Worm (Caenorhabditis elegans): ENCODE results near the gene K01D12.10.

Gene K01D12.10

DNA sequence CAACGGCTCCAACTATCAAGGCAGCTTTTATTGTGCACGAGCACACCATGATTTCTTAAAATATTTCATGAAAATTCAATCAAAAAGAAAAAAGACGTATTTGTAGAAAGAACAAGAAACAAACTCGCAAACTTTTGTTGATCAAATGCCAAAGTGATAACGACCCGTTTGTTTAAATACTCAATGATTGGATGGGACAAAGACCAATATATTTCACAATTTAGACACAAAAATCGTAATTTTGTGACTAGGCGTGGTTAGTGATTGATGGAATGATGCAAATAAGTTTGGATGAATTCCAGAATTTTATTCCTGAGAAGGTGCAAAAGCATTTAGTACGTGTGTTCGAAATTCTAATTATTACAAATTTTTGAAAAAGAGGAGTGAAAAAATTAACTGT lies 9.6 kb downstream of the K01D12.10 start, which contains the start of gene cdr-2:
cdr-2 (minus strand) TSS at position 54 of the 400 bp plus-strand sequence.
- no peak for TF ChIP-seq npax-4 (tag; optimal IDR thresholded peaks at IDR 0.05)
- TF ChIP-seq pha-4 (tag; optimal IDR thresholded peaks at IDR 0.05): no peak
- no peak for TF ChIP-seq odd-2 (tag; optimal IDR thresholded peaks at IDR 0.05)

DNA sequence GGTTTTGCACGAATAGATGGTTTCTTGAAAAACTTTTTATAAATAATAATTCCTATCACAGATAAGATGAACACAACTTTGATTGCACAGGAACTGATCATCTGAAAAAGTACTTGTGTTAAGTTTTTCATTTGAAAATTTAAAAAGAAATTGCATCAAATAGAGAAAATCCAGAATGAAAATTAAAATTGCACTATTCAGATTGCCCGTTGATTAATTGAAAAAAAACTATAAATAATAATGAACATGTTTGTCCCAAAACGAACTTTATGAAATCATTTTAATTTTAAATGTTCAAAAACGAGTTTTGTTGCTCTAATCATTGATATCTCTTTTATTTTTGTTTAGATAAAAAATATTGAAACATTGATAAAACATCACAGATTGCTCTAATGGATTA lies 11.2 kb downstream of the K01D12.10 start, which contains the start of gene cdr-3:
cdr-3 (minus strand) TSS at position 101 of the 400 bp plus-strand sequence.
- TF ChIP-seq sox-2 (GFP tag; IDR thresholded peaks at IDR 0.05) (no peak), gmeb-2 (tag; optimal IDR thresholded peaks at IDR 0.05) (no peak), hlh-30 (tag; optimal IDR thresholded peaks at IDR 0.05; ENCODE audit: insufficient read depth) (no peak), pros-1 (tag; optimal IDR thresholded peaks at IDR 0.05) (no peak), pat-9 (tag; optimal IDR thresholded peaks at IDR 0.05) (no peak), hlh-6 (tag; optimal IDR thresholded peaks at IDR 0.05) (no peak), fkh-6 (tag; optimal IDR thresholded peaks at IDR 0.05) (no peak), hlh-8 (tag; optimal IDR thresholded peaks at IDR 0.05) (no peak), unc-86 (tag; optimal IDR thresholded peaks at IDR 0.05) (no peak), pha-4 (tag; optimal IDR thresholded peaks at IDR 0.05) (no peak), nhr-232 (tag; optimal IDR thresholded peaks at IDR 0.05) (no peak)

DNA sequence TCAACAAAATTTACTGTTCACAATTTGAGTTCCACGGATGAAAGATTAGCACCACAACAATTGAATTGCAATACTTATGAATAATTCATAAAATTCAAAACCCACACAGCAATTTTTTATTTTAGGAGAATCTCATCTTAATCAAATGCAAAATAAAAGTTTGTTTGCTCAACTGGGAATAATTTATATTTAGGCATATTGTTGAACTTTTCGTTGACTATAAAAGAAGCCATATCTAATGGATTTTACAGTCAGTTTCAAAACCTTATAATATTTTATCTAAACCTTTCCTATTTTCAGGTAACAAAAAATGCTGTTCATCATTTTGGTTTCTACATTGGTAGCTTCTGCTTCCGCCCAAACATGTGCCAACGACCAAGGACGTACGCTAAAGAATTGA lies 12.3 kb downstream of the K01D12.10 start, which contains the start of gene C54D10.3:
C54D10.3 (plus strand) TSS at position 301 of the 400 bp plus-strand sequence.
- TF ChIP-seq che-1 (tag; optimal IDR thresholded peaks at IDR 0.05): no peak
- no peak for TF ChIP-seq K02D7.2 (tag; optimal IDR thresholded peaks at IDR 0.05)
- no peak for TF ChIP-seq nhr-232 (tag; optimal IDR thresholded peaks at IDR 0.05)
- no peak for TF ChIP-seq rnt-1 (tag; optimal IDR thresholded peaks at IDR 0.05)
- TF ChIP-seq hlh-8 (tag; optimal IDR thresholded peaks at IDR 0.05): no peak
- TF ChIP-seq nfya-1 (tag; optimal IDR thresholded peaks at IDR 0.05): no peak
- TF ChIP-seq eyg-1 (tag; optimal IDR thresholded peaks at IDR 0.05): no peak
- no peak for TF ChIP-seq pat-9 (tag; optimal IDR thresholded peaks at IDR 0.05)
- no peak for TF ChIP-seq fkh-6 (tag; optimal IDR thresholded peaks at IDR 0.05)

DNA sequence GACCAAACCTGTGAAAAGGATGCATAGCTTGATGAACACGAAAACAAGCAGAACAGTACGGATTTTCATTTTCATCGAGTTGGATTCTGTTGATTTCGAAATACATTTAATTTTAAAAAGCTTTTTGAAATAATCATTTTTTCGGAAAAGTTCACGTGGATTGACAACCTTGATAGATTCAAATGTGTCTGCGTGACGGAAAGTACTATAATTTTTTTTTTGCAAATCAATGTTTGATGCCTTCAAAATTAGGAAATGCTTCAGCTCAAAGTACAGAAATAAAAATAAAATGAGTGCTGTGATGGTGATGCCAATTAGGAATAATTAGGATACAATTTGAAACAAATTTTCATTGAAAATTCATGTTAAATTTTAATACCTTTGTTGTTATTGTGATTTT lies 14.8 kb downstream of the K01D12.10 start, which contains the start of gene C54D10.4:
C54D10.4 (minus strand) TSS at position 101 of the 400 bp plus-strand sequence.
- TF ChIP-seq tbx-2 (tag; optimal IDR thresholded peaks at IDR 0.05) (no peak), pat-9 (tag; optimal IDR thresholded peaks at IDR 0.05) (no peak), pax-1 (tag; optimal IDR thresholded peaks at IDR 0.05) (no peak), ceh-48 (tag; optimal IDR thresholded peaks at IDR 0.05) (no peak), elt-4 (tag; optimal IDR thresholded peaks at IDR 0.05) (no peak), K02D7.2 (tag; optimal IDR thresholded peaks at IDR 0.05) (no peak)

DNA sequence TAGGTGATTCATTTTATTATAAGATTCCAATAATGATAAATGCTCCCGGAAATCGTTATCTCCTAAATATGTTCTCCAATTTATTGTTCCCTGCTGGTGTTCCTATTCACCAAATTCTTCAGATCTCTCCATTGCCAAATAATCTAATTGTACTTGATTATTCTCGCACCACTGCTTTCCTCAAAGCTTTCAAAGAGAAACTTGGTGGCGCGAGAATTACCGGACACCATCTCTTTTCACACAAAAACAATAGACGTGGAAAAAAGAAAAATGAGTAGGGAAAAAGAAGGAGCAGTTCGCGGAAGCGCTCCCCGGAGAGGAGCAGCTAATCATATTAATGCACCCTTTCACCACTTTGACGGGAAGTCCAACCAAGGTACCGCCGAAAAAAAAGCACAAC lies 15.3 kb downstream of the K01D12.10 start:
- TF ChIP-seq lim-6 (tag; optimal IDR thresholded peaks at IDR 0.05) (no peak), unc-42 (tag; optimal IDR thresholded peaks at IDR 0.05) (peak; percentile 53), ceh-31 (tag; optimal IDR thresholded peaks at IDR 0.05) (peak; percentile 62)

DNA sequence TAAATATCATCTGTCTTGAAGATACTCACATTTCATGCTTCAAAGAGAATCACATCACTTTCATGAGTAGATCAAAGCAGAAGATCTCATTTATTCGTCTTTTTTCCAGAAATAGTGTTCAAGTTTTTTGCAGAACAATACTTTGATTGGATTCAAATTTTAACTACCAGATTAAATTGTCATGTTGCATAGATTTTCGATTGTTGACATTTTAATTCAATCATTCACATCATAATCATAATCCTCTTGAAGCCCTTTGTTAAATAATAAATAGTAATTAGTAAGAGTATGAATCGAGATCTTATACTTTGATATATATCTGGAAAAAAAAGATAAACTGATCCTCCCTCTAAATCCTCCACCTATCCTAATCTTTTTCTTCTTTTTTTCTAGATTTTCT lies 21.8 kb downstream of the K01D12.10 start:
- TF ChIP-seq hlh-8 (tag; optimal IDR thresholded peaks at IDR 0.05) (no peak), fax-1 (tag; optimal IDR thresholded peaks at IDR 0.05) (no peak), ceh-2 (tag; optimal IDR thresholded peaks at IDR 0.05) (no peak), ceh-6 (GFP tag; optimal IDR thresholded peaks at IDR 0.05) (no peak), lim-6 (tag; optimal IDR thresholded peaks at IDR 0.05) (no peak), gmeb-2 (tag; optimal IDR thresholded peaks at IDR 0.05) (no peak), ttx-3 (tag; optimal IDR thresholded peaks at IDR 0.05) (no peak), ceh-45 (GFP tag; IDR thresholded peaks at IDR 0.05) (no peak), elt-2 (tag; optimal IDR thresholded peaks at IDR 0.05) (no peak), pat-9 (tag; optimal IDR thresholded peaks at IDR 0.05) (no peak), ceh-34 (tag; optimal IDR thresholded peaks at IDR 0.05) (no peak), unc-86 (tag; optimal IDR thresholded peaks at IDR 0.05) (no peak), fkh-6 (tag; optimal IDR thresholded peaks at IDR 0.05) (no peak), ceh-31 (tag; optimal IDR thresholded peaks at IDR 0.05) (no peak), dve-1 (tag; optimal IDR thresholded peaks at IDR 0.05) (no peak), ceh-30 (tag; optimal IDR thresholded peaks at IDR 0.05) (no peak), nfya-1 (tag; optimal IDR thresholded peaks at IDR 0.05) (no peak), syd-9 (tag; optimal IDR thresholded peaks at IDR 0.05) (no peak)
